Worm (Caenorhabditis elegans) whole organism, early embryonic: ENCODE results near the gene dhs-18.

Source experiments
- B0310.2 ChIP-seq: sonication (generic microtip); optimal IDR thresholded peaks from 2 replicates; lab custom pipeline; 2016; ENCODE audit warnings: mild to moderate bottlenecking, missing genetic modification characterization, missing compliant biosample characterization
- F13C5.2 ChIP-seq: sonication (generic microtip); optimal IDR thresholded peaks from 2 replicates; lab custom pipeline; 2017; ENCODE audit warnings: mild to moderate bottlenecking, missing genetic modification characterization, inconsistent platforms, missing compliant biosample characterization
- aly-1 ChIP-seq: sonication (generic microtip); optimal IDR thresholded peaks from 2 replicates; lab custom pipeline; 2016; ENCODE audit warnings: missing genetic modification characterization, missing compliant biosample characterization
- ama-1 ChIP-seq: fragments of 150-350 bp; optimal IDR thresholded peaks from 2 replicates; lab custom pipeline; 2014
- ceh-13 ChIP-seq: fragments of 200-800 bp; sonication (Bioruptor generic); optimal IDR thresholded peaks from 2 replicates; lab custom pipeline; 2018; ENCODE audit warnings: mild to moderate bottlenecking, missing genetic modification characterization, missing compliant biosample characterization
- flt-1 ChIP-seq: fragments of 200-800 bp; sonication (Bioruptor generic); IDR thresholded peaks from 2 replicates; pipeline ENCODE4 v1.3.6; 2022; ENCODE audit warnings: missing genetic modification characterization, missing compliant biosample characterization
- hmbx-1 ChIP-seq: sonication (generic microtip); optimal IDR thresholded peaks from 2 replicates; lab custom pipeline; 2016; ENCODE audit warnings: mild to moderate bottlenecking, missing genetic modification characterization, missing compliant biosample characterization
- hmg-4 ChIP-seq: fragments of 200-800 bp; sonication (Bioruptor generic); optimal IDR thresholded peaks from 2 replicates; lab custom pipeline; 2018; ENCODE audit warnings: mild to moderate bottlenecking, missing genetic modification characterization, missing compliant biosample characterization
- pes-1 ChIP-seq: fragments of 200-800 bp; sonication (Bioruptor generic); IDR thresholded peaks from 2 replicates; pipeline ENCODE4 v1.3.6; 2022; ENCODE audit warnings: missing genetic modification reagents, missing genetic modification characterization, missing compliant biosample characterization
- sea-1 ChIP-seq: fragments of 200-800 bp; sonication (Bioruptor generic); conservative IDR thresholded peaks from 2 replicates; pipeline ENCODE4 v1.3.6; 2022; ENCODE audit warnings: missing genetic modification characterization, missing compliant biosample characterization
- tbx-11 ChIP-seq: fragments of 200-800 bp; sonication (Bioruptor generic); IDR thresholded peaks from 2 replicates; pipeline ENCODE4 v1.3.6; 2022; ENCODE audit warnings: missing genetic modification characterization, missing compliant biosample characterization
- tbx-37 ChIP-seq: fragments of 200-800 bp; sonication (Bioruptor generic); conservative IDR thresholded peaks from 2 replicates; pipeline ENCODE4 v1.3.6; 2022; ENCODE audit warnings: missing genetic modification reagents, missing genetic modification characterization, missing compliant biosample characterization
- tra-4 ChIP-seq: sonication (generic microtip); optimal IDR thresholded peaks from 2 replicates; lab custom pipeline; 2017; ENCODE audit warnings: missing genetic modification characterization, missing compliant biosample characterization

ce11 chrV:11043767-11044166 is 2.9 kb downstream of the dhs-18 start, which contains the start of gene C45B11.6:
- TF ChIP-seq ama-1 (lab: Kevin White, UChicago), result no peak
- no peak for TF ChIP-seq hmbx-1 (tag; lab: Kevin White, UChicago)
- no peak for TF ChIP-seq hmg-4 (GFP tag; lab: Kevin White, UChicago)
- TF ChIP-seq sea-1 (GFP tag; lab: Robert Waterston, UW), result no peak
- TF ChIP-seq B0310.2 (tag; lab: Kevin White, UChicago), result no peak
- TF ChIP-seq flt-1 (GFP tag; lab: Robert Waterston, UW), result no peak
- TF ChIP-seq pes-1 (GFP tag; lab: Robert Waterston, UW), result no peak
- TF ChIP-seq F13C5.2 (tag; lab: Kevin White, UChicago), result no peak
- no peak for TF ChIP-seq ceh-13 (GFP tag; lab: Kevin White, UChicago)
- no peak for TF ChIP-seq aly-1
- TF ChIP-seq tbx-11, result no peak
- TF ChIP-seq tra-4 (tag; lab: Kevin White, UChicago), result no peak
- no peak for TF ChIP-seq tbx-37 (GFP tag; lab: Robert Waterston, UW)
